Fruit fly (Drosophila melanogaster): ENCODE measurements around the gene CLIP-190.

DNA sequence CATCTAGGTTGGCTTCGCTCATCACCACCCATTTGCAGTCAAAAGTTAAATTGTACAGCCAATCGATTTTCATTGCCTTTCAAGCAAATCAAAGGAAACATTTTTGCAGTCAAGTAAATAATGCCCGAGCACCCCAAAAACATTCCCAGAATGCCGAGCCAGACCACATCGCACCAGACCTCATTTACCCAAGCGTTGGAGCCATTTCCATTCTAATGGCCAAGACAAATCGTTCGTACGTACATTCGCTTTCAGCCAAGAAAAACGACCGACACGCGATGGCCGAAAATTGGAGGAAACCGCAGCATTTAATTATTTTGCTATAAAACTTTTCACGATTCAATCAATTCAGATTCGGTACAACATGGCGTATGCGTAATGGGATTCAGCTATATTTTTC is 40.5 kb downstream of the CLIP-190 start:
- TF ChIP-seq kah (GFP tag; optimal IDR thresholded peaks at IDR 0.05) (no peak), Tbp (GFP tag; optimal IDR thresholded peaks at IDR 0.05) (no peak), CG13624 (GFP tag; optimal IDR thresholded peaks at IDR 0.05) (no peak), da (GFP tag; optimal IDR thresholded peaks at IDR 0.05) (no peak)
